Fruit fly (Drosophila melanogaster) whole organism, embryonic: Measurements from ENCODE around the gene CG4653.

ENCODE experiments used
- Bgb ChIP-seq: fragments of 200-800 bp; sonication (Bioruptor generic); IDR thresholded peaks from 2 replicates; pipeline ENCODE4 v1.3.6; 2022; ENCODE audit warnings: missing biosample characterization, missing genetic modification characterization; ENCODE audit not compliant: partially characterized antibody
- Blimp-1 ChIP-seq: fragments of 200-800 bp; sonication (Bioruptor generic); optimal IDR thresholded peaks from 3 replicates; lab custom pipeline; 2018; ENCODE audit warnings: missing biosample characterization, missing genetic modification characterization, mild to moderate bottlenecking, moderate library complexity, missing genetic modification reagents
- CG10366 ChIP-seq: fragments of 200-800 bp; sonication (Bioruptor generic); IDR thresholded peaks from 2 replicates; pipeline ENCODE4 v1.3.6; 2022; ENCODE audit warnings: missing biosample characterization, missing genetic modification characterization
- CG10462 ChIP-seq: fragments of 200-800 bp; sonication (Bioruptor generic); optimal IDR thresholded peaks from 2 replicates; lab custom pipeline; 2016; ENCODE audit warnings: missing biosample characterization, missing genetic modification characterization
- CG12236 ChIP-seq: fragments of 200-800 bp; sonication (Bioruptor generic); optimal IDR thresholded peaks from 2 replicates; lab custom pipeline; 2016; ENCODE audit warnings: missing biosample characterization, missing genetic modification characterization
- CG12744 ChIP-seq: fragments of 200-800 bp; sonication (Bioruptor generic); optimal IDR thresholded peaks from 2 replicates; lab custom pipeline; 2016; ENCODE audit warnings: missing biosample characterization, missing genetic modification characterization
- CG13424 ChIP-seq: fragments of 200-800 bp; sonication (Bioruptor generic); optimal IDR thresholded peaks from 2 replicates; lab custom pipeline; 2019; ENCODE audit warnings: missing biosample characterization, mild to moderate bottlenecking, missing genetic modification characterization, moderate library complexity
- CG13775 ChIP-seq: fragments of 200-800 bp; sonication (Bioruptor generic); optimal IDR thresholded peaks from 3 replicates; lab custom pipeline; 2017; ENCODE audit warnings: missing biosample characterization, mild to moderate bottlenecking, missing genetic modification characterization
- CG14667 ChIP-seq: fragments of 200-800 bp; sonication (Bioruptor generic); IDR thresholded peaks from 2 replicates; pipeline ENCODE4 v1.3.6; 2022; ENCODE audit warnings: missing biosample characterization, missing genetic modification characterization
- CG15269 ChIP-seq: fragments of 200-800 bp; sonication (Bioruptor generic); optimal IDR thresholded peaks from 2 replicates; lab custom pipeline; 2018; ENCODE audit warnings: missing biosample characterization, mild to moderate bottlenecking, missing genetic modification characterization, moderate library complexity
- CG15479 ChIP-seq: fragments of 200-800 bp; sonication (Bioruptor generic); optimal IDR thresholded peaks from 3 replicates; lab custom pipeline; 2019; ENCODE audit warnings: missing biosample characterization, mild to moderate bottlenecking, missing genetic modification characterization, moderate library complexity
- CG16815 ChIP-seq: fragments of 200-800 bp; sonication (Bioruptor generic); optimal IDR thresholded peaks from 3 replicates; lab custom pipeline; 2017; ENCODE audit warnings: missing biosample characterization, mild to moderate bottlenecking, missing genetic modification characterization
- CG18011 ChIP-seq: fragments of 200-800 bp; sonication (Bioruptor generic); optimal IDR thresholded peaks from 2 replicates; lab custom pipeline; 2017; ENCODE audit warnings: missing biosample characterization, missing genetic modification characterization, mild to moderate bottlenecking, moderate library complexity, missing genotype
- CG18619 ChIP-seq: fragments of 200-800 bp; sonication (Bioruptor generic); optimal IDR thresholded peaks from 3 replicates; lab custom pipeline; 2017; ENCODE audit warnings: missing biosample characterization, mild to moderate bottlenecking, missing genetic modification characterization
- CG2712 ChIP-seq: fragments of 200-800 bp; optimal IDR thresholded peaks from 3 replicates; lab custom pipeline; 2019; ENCODE audit warnings: missing biosample characterization, mild to moderate bottlenecking, missing genetic modification characterization, moderate library complexity
- CG30020 ChIP-seq: fragments of 200-800 bp; optimal IDR thresholded peaks from 2 replicates; lab custom pipeline; 2019; ENCODE audit warnings: missing biosample characterization, mild to moderate bottlenecking, missing genetic modification characterization, moderate library complexity
- CG4328 ChIP-seq: fragments of 200-800 bp; sonication (Bioruptor generic); optimal IDR thresholded peaks from 3 replicates; lab custom pipeline; 2017; ENCODE audit warnings: missing biosample characterization, missing genetic modification reagents, missing genetic modification characterization
- CG4617 ChIP-seq: fragments of 200-800 bp; sonication (Bioruptor generic); optimal IDR thresholded peaks from 3 replicates; lab custom pipeline; 2016; ENCODE audit warnings: missing biosample characterization, missing genetic modification characterization, borderline replicate concordance
- CG4707 ChIP-seq: fragments of 200-800 bp; sonication (Bioruptor generic); optimal IDR thresholded peaks from 2 replicates; lab custom pipeline; 2018; ENCODE audit warnings: missing biosample characterization, mild to moderate bottlenecking, missing genetic modification characterization, moderate library complexity
- CG7357 ChIP-seq: fragments of 200-800 bp; sonication (Bioruptor generic); IDR thresholded peaks from 3 replicates; pipeline ENCODE4 v1.3.6; 2022; ENCODE audit warnings: missing biosample characterization, missing genetic modification characterization
- CG8944 ChIP-seq: fragments of 200-800 bp; sonication (Bioruptor generic); optimal IDR thresholded peaks from 3 replicates; lab custom pipeline; 2016; ENCODE audit warnings: missing biosample characterization, missing genetic modification characterization
- CG9215 ChIP-seq: fragments of 200-800 bp; sonication (Bioruptor generic); IDR thresholded peaks from 2 replicates; pipeline ENCODE4 v1.3.6; 2022; ENCODE audit warnings: missing biosample characterization, missing genetic modification characterization
- CG9932 ChIP-seq: fragments of 200-800 bp; sonication (Bioruptor generic); IDR thresholded peaks from 2 replicates; pipeline ENCODE4 v1.3.6; 2022; ENCODE audit warnings: missing biosample characterization, missing genetic modification characterization
- CoRest ChIP-seq: fragments of 200-800 bp; sonication (Bioruptor generic); optimal IDR thresholded peaks from 3 replicates; lab custom pipeline; 2018; ENCODE audit warnings: missing biosample characterization, mild to moderate bottlenecking, missing genetic modification characterization, moderate library complexity
- HmgZ ChIP-seq: fragments of 200-800 bp; sonication (Bioruptor generic); optimal IDR thresholded peaks from 2 replicates; lab custom pipeline; 2018; ENCODE audit warnings: missing biosample characterization, mild to moderate bottlenecking, missing genetic modification characterization
- Mrtf ChIP-seq: fragments of 200-800 bp; sonication (Bioruptor generic); IDR thresholded peaks from 3 replicates; pipeline ENCODE4 v1.3.6; 2022; ENCODE audit warnings: missing biosample characterization, missing genetic modification characterization
- Myb ChIP-seq: fragments of 200-800 bp; sonication (Bioruptor generic); optimal IDR thresholded peaks from 2 replicates; lab custom pipeline; 2016; ENCODE audit warnings: missing biosample characterization, missing genetic modification characterization
- Nf-YA ChIP-seq: fragments of 200-800 bp; sonication (Bioruptor generic); IDR thresholded peaks from 2 replicates; pipeline ENCODE4 v1.3.6; 2022; ENCODE audit warnings: missing biosample characterization, missing genetic modification characterization
- Oaz ChIP-seq: fragments of 200-800 bp; sonication (Bioruptor generic); IDR thresholded peaks from 2 replicates; pipeline ENCODE4 v1.3.6; 2022; ENCODE audit warnings: missing biosample characterization, missing genetic modification characterization
- Ravus ChIP-seq: fragments of 200-800 bp; sonication (Bioruptor generic); IDR thresholded peaks from 2 replicates; pipeline ENCODE4 v1.3.6; 2022; ENCODE audit warnings: missing biosample characterization, missing genetic modification characterization
- TFAM ChIP-seq: fragments of 200-800 bp; sonication (Bioruptor generic); optimal IDR thresholded peaks from 2 replicates; lab custom pipeline; 2017; ENCODE audit warnings: missing biosample characterization, missing genetic modification characterization, inconsistent platforms
- ab ChIP-seq: fragments of 200-800 bp; sonication (Bioruptor generic); optimal IDR thresholded peaks from 2 replicates; lab custom pipeline; 2016; ENCODE audit warnings: missing biosample characterization, missing genetic modification characterization
- amos ChIP-seq: fragments of 200-800 bp; sonication (Bioruptor generic); IDR thresholded peaks from 2 replicates; pipeline ENCODE4 v1.3.6; 2022; ENCODE audit warnings: missing biosample characterization, missing genetic modification characterization; ENCODE audit not compliant: partially characterized antibody
- ase ChIP-seq: fragments of 200-800 bp; sonication (Bioruptor generic); IDR thresholded peaks from 3 replicates; pipeline ENCODE4 v1.3.6; 2022; ENCODE audit warnings: missing biosample characterization, missing genetic modification characterization
- chm ChIP-seq: fragments of 200-800 bp; sonication (Bioruptor generic); IDR thresholded peaks from 2 replicates; pipeline ENCODE4 v1.3.6; 2022; ENCODE audit warnings: missing biosample characterization, missing genetic modification characterization
- cwo ChIP-seq: fragments of 200-800 bp; sonication (Bioruptor generic); optimal IDR thresholded peaks from 3 replicates; lab custom pipeline; 2017; ENCODE audit warnings: missing biosample characterization, missing genetic modification characterization, mild to moderate bottlenecking, moderate library complexity, missing genetic modification reagents
- dan ChIP-seq: fragments of 200-800 bp; sonication (Bioruptor generic); IDR thresholded peaks from 2 replicates; pipeline ENCODE4 v1.3.6; 2022; ENCODE audit warnings: missing biosample characterization, missing genetic modification characterization
- gcm2 ChIP-seq: fragments of 200-800 bp; sonication (Bioruptor generic); optimal IDR thresholded peaks from 2 replicates; lab custom pipeline; 2016; ENCODE audit warnings: missing biosample characterization, missing genetic modification characterization
- her ChIP-seq: fragments of 200-800 bp; sonication (Bioruptor generic); optimal IDR thresholded peaks from 2 replicates; lab custom pipeline; 2016; ENCODE audit warnings: missing biosample characterization, missing genetic modification characterization
- mam ChIP-seq: fragments of 200-800 bp; sonication (Bioruptor generic); optimal IDR thresholded peaks from 3 replicates; lab custom pipeline; 2016; ENCODE audit warnings: missing biosample characterization, missing genetic modification characterization
- nerfin-2 ChIP-seq: fragments of 200-800 bp; sonication (Bioruptor generic); IDR thresholded peaks from 2 replicates; pipeline ENCODE4 v1.3.6; 2022; ENCODE audit warnings: missing biosample characterization, missing genetic modification characterization; ENCODE audit not compliant: partially characterized antibody
- nom ChIP-seq: fragments of 200-800 bp; sonication (Bioruptor generic); optimal IDR thresholded peaks from 2 replicates; lab custom pipeline; 2017; ENCODE audit warnings: missing biosample characterization, missing genetic modification characterization, mild to moderate bottlenecking, moderate library complexity, missing genetic modification reagents
- org-1 ChIP-seq: fragments of 200-800 bp; sonication (Bioruptor generic); optimal IDR thresholded peaks from 2 replicates; lab custom pipeline; 2017; ENCODE audit warnings: missing biosample characterization, missing genetic modification characterization
- otp ChIP-seq: fragments of 200-800 bp; sonication (Bioruptor generic); IDR thresholded peaks from 3 replicates; pipeline ENCODE4, ENCODE4 v1.3.6; 2022; ENCODE audit warnings: missing biosample characterization, missing genetic modification characterization
- psq ChIP-seq: fragments of 200-800 bp; sonication (Bioruptor generic); optimal IDR thresholded peaks from 2 replicates; lab custom pipeline; 2017; ENCODE audit warnings: missing biosample characterization, missing genetic modification characterization
- repo ChIP-seq: fragments of 200-800 bp; sonication (Bioruptor generic); optimal IDR thresholded peaks from 2 replicates; lab custom pipeline; 2016; ENCODE audit warnings: missing biosample characterization, missing genetic modification characterization
- stc ChIP-seq: fragments of 200-800 bp; sonication (Bioruptor generic); IDR thresholded peaks from 2 replicates; pipeline ENCODE4 v1.3.6; 2022; ENCODE audit warnings: missing biosample characterization, missing genetic modification characterization
- trem ChIP-seq: fragments of 200-800 bp; optimal IDR thresholded peaks from 3 replicates; lab custom pipeline; 2019; ENCODE audit warnings: missing biosample characterization, mild to moderate bottlenecking, missing genetic modification characterization, moderate library complexity
- zen2 ChIP-seq: fragments of 200-800 bp; sonication (Bioruptor generic); IDR thresholded peaks from 3 replicates; pipeline ENCODE4 v1.3.6; 2022; ENCODE audit warnings: missing biosample characterization, missing genetic modification characterization; ENCODE audit not compliant: partially characterized antibody

CG4653 gene

dm6 chrX:16750712-16751578 is 47.1 kb downstream of the CG4653 start (continued):
- TF ChIP-seq ab (GFP tag; lab: Kevin White, UChicago) (no peak), repo (no peak), Ravus (GFP tag; lab: Robert Waterston, UW) (no peak), CG4617 (GFP tag; lab: Kevin White, UChicago) (no peak), CG15479 (peak; percentile 30), CG18011 (GFP tag; lab: Kevin White, UChicago) (no peak), Myb (GFP tag; lab: Kevin White, UChicago) (no peak), CG9215 (no peak), CG2712 (tag; lab: Kevin White, UChicago) (peak; percentile 91), CG12236 (GFP tag; lab: Kevin White, UChicago) (no peak), amos (GFP tag; lab: Robert Waterston, UW) (no peak), CG30020 (tag; lab: Kevin White, UChicago) (peak; percentile 48), CoRest (peak; percentile 85), psq (GFP tag; lab: Kevin White, UChicago) (no peak), Nf-YA (no peak), CG10462 (GFP tag; lab: Kevin White, UChicago) (peak; percentile 59), HmgZ (tag; lab: Kevin White, UChicago) (peak; percentile 68), CG4328 (GFP tag; lab: Kevin White, UChicago) (peak; percentile 69), Mrtf (GFP tag; lab: Robert Waterston, UW) (peak; percentile 16; the same call in 1 of the 3 replicates), CG16815 (peak; percentile 14), gcm2 (no peak), chm (GFP tag; lab: Robert Waterston, UW) (no peak; the same call in 1 of the 2 replicates), mam (GFP tag; lab: Kevin White, UChicago) (no peak), nom (peak; percentile 97), CG13775 (GFP tag; lab: Kevin White, UChicago) (peak; percentile 70), stc (no peak), TFAM (GFP tag; lab: Kevin White, UChicago) (no peak), zen2 (no peak), CG10366 (GFP tag; lab: Robert Waterston, UW) (peak; percentile 39), Bgb (GFP tag; lab: Robert Waterston, UW) (no peak), org-1 (peak; percentile 59), ase (GFP tag; lab: Robert Waterston, UW) (no peak), CG7357 (GFP tag; lab: Robert Waterston, UW) (peak; percentile 44; the same call in 2 of the 3 replicates), dan (GFP tag; lab: Robert Waterston, UW) (no peak), nerfin-2 (GFP tag; lab: Robert Waterston, UW) (no peak), Blimp-1 (GFP tag; lab: Kevin White, UChicago) (peak; percentile 77), CG8944 (GFP tag; lab: Kevin White, UChicago) (no peak), CG13424 (peak; percentile 86), cwo (GFP tag; lab: Kevin White, UChicago) (peak; percentile 42), Oaz (peak; percentile 59), CG9932 (peak; percentile 37), otp (peak; percentile 12; the same call in 1 of the 3 replicates), CG18619 (GFP tag; lab: Kevin White, UChicago) (peak; percentile 67), CG14667 (no peak), trem (tag; lab: Kevin White, UChicago) (peak; percentile 68), CG12744 (GFP tag; lab: Kevin White, UChicago) (peak; percentile 5), CG4707 (GFP tag; lab: Kevin White, UChicago) (peak; percentile 5), her (GFP tag; lab: Kevin White, UChicago) (no peak), CG15269 (peak; percentile 81)
